Worm (Caenorhabditis elegans) whole organism, mixed stage, embryonic: ENCODE measurements around the gene ntp-1.

Source experiments
- M03D4.4 ChIP-seq: sonication (generic microtip); optimal IDR thresholded peaks from 2 replicates; lab custom pipeline; 2017; ENCODE audit warnings: mild to moderate bottlenecking, missing genetic modification characterization, missing compliant biosample characterization
- bed-3 ChIP-seq: fragments of 200-800 bp; sonication (Bioruptor generic); optimal IDR thresholded peaks from 3 replicates; lab custom pipeline; 2018; ENCODE audit warnings: mild to moderate bottlenecking, missing genetic modification characterization, moderate library complexity, missing compliant biosample characterization
- blmp-1 ChIP-seq: fragments of 150-350 bp; optimal IDR thresholded peaks from 2 replicates; lab custom pipeline; 2014; ENCODE audit warnings: missing biosample characterization, missing genetic modification characterization
- ceh-39 ChIP-seq: fragments of 150-350 bp; optimal IDR thresholded peaks from 2 replicates; lab custom pipeline; 2014; ENCODE audit warnings: missing biosample characterization, missing genetic modification characterization
- ceh-43 ChIP-seq: fragments of 200-800 bp; sonication (Bioruptor generic); optimal IDR thresholded peaks from 2 replicates; lab custom pipeline; 2018; ENCODE audit warnings: mild to moderate bottlenecking, missing genetic modification characterization, moderate library complexity, missing compliant biosample characterization
- ceh-83 ChIP-seq: fragments of 200-800 bp; sonication (Bioruptor generic); optimal IDR thresholded peaks from 2 replicates; lab custom pipeline; 2018; ENCODE audit warnings: mild to moderate bottlenecking, missing genetic modification characterization, missing compliant biosample characterization
- ces-1 ChIP-seq: fragments of 150-350 bp; optimal IDR thresholded peaks from 2 replicates; lab custom pipeline; 2014; ENCODE audit warnings: missing biosample characterization, missing genetic modification reagents, missing genetic modification characterization
- cnd-1 ChIP-seq: fragments of 200-800 bp; sonication (Bioruptor generic); optimal IDR thresholded peaks from 2 replicates; lab custom pipeline; 2018; ENCODE audit warnings: mild to moderate bottlenecking, missing genetic modification characterization, missing compliant biosample characterization
- drap-1 ChIP-seq: fragments of 200-800 bp; sonication (Bioruptor generic); optimal IDR thresholded peaks from 3 replicates; lab custom pipeline; 2018; ENCODE audit warnings: mild to moderate bottlenecking, missing genetic modification characterization, missing compliant biosample characterization
- elt-1 ChIP-seq: sonication (generic microtip); optimal IDR thresholded peaks from 2 replicates; lab custom pipeline; 2017; ENCODE audit warnings: missing genetic modification characterization, mild to moderate bottlenecking, missing compliant biosample characterization, antibody characterized with exemption, moderate library complexity, borderline replicate concordance; ENCODE audit not compliant: insufficient read depth
- elt-3 ChIP-seq: fragments of 150-350 bp; optimal IDR thresholded peaks from 2 replicates; lab custom pipeline; 2014; ENCODE audit warnings: missing biosample characterization, missing genetic modification characterization
- hlh-1 ChIP-seq: fragments of 150-350 bp; optimal IDR thresholded peaks from 2 replicates; lab custom pipeline; 2014; ENCODE audit warnings: missing biosample characterization, missing genetic modification reagents, missing genetic modification characterization
- lin-13 ChIP-seq: fragments of 150-350 bp; optimal IDR thresholded peaks from 2 replicates; lab custom pipeline; 2014; ENCODE audit warnings: missing biosample characterization, missing genetic modification characterization
- lsy-2 ChIP-seq: fragments of 150-350 bp; optimal IDR thresholded peaks from 2 replicates; lab custom pipeline; 2014; ENCODE audit warnings: missing biosample characterization, missing genetic modification characterization
- mab-5 ChIP-seq: fragments of 150-350 bp; optimal IDR thresholded peaks from 2 replicates; lab custom pipeline; 2014; ENCODE audit warnings: missing biosample characterization, missing genetic modification characterization
- mep-1 ChIP-seq: fragments of 150-350 bp; optimal IDR thresholded peaks from 2 replicates; lab custom pipeline; 2017; ENCODE audit warnings: missing biosample characterization, missing genetic modification reagents, missing genetic modification characterization, inconsistent platforms
- mls-2 ChIP-seq: sonication (generic microtip); optimal IDR thresholded peaks from 2 replicates; lab custom pipeline; 2016; ENCODE audit warnings: mild to moderate bottlenecking, missing genetic modification characterization, moderate library complexity, missing compliant biosample characterization
- nhr-12 ChIP-seq: fragments of 150-350 bp; optimal IDR thresholded peaks from 2 replicates; lab custom pipeline; 2014; ENCODE audit warnings: missing biosample characterization, missing genetic modification characterization
- nhr-2 ChIP-seq: fragments of 150-350 bp; optimal IDR thresholded peaks from 2 replicates; lab custom pipeline; 2014; ENCODE audit warnings: missing biosample characterization, missing genetic modification characterization
- nhr-237 ChIP-seq: fragments of 150-350 bp; optimal IDR thresholded peaks from 2 replicates; lab custom pipeline; 2014; ENCODE audit warnings: missing biosample characterization, missing genetic modification characterization
- nhr-76 ChIP-seq: sonication (generic microtip); optimal IDR thresholded peaks from 2 replicates; lab custom pipeline; 2017; ENCODE audit warnings: missing biosample characterization, missing genetic modification characterization
- pha-4 ChIP-seq: fragments of 150-350 bp; optimal IDR thresholded peaks from 2 replicates; lab custom pipeline; 2018; ENCODE audit warnings: missing biosample characterization, missing genetic modification reagents, missing genetic modification characterization
- sem-2 ChIP-seq: fragments of 200-800 bp; sonication (Bioruptor generic); optimal IDR thresholded peaks from 2 replicates; lab custom pipeline; 2018; ENCODE audit warnings: mild to moderate bottlenecking, missing genetic modification characterization, missing compliant biosample characterization
- snpc-4 ChIP-seq: fragments of 150-350 bp; optimal IDR thresholded peaks from 2 replicates; lab custom pipeline; 2014; ENCODE audit warnings: missing biosample characterization, missing genetic modification characterization
- sptf-1 ChIP-seq: sonication (generic microtip); optimal IDR thresholded peaks from 2 replicates; lab custom pipeline; 2017; ENCODE audit warnings: mild to moderate bottlenecking, missing genetic modification characterization, moderate library complexity, missing compliant biosample characterization
- tbx-8 ChIP-seq: fragments of 200-800 bp; sonication (Bioruptor generic); optimal IDR thresholded peaks from 2 replicates; lab custom pipeline; 2018; ENCODE audit warnings: mild to moderate bottlenecking, missing genetic modification characterization, moderate library complexity, missing compliant biosample characterization
- unc-120 ChIP-seq: sonication (generic microtip); optimal IDR thresholded peaks from 2 replicates; lab custom pipeline; 2017; ENCODE audit warnings: missing genetic modification characterization, missing compliant biosample characterization; ENCODE audit not compliant: poor library complexity, severe bottlenecking
- unc-39 ChIP-seq: fragments of 150-350 bp; optimal IDR thresholded peaks from 2 replicates; lab custom pipeline; 2014; ENCODE audit warnings: missing biosample characterization, missing genetic modification characterization
- unc-62 ChIP-seq: fragments of 150-350 bp; optimal IDR thresholded peaks from 2 replicates; lab custom pipeline; 2014; ENCODE audit warnings: missing biosample characterization, missing genetic modification reagents, missing genetic modification characterization
- zip-8 ChIP-seq: fragments of 150-350 bp; optimal IDR thresholded peaks from 2 replicates; lab custom pipeline; 2014; ENCODE audit warnings: missing biosample characterization, missing genetic modification characterization

ntp-1 gene

ce11 chrIV:7800338-7800737, 5.7 kb upstream of the ntp-1 start:
- TF ChIP-seq drap-1 (no peak), mab-5 (tag; lab: Kevin White, UChicago) (no peak), nhr-76 (tag; lab: Kevin White, UChicago) (no peak), ces-1 (GFP tag; lab: Kevin White, UChicago) (no peak), unc-62 (no peak), nhr-12 (no peak), bed-3 (GFP tag; lab: Kevin White, UChicago) (no peak)

ce11 chrIV:7796432-7797113, 2.0 kb upstream of the ntp-1 start, which contains the start of gene sgo-1:
sgo-1 (minus strand) TSS chrIV:7796482.
- no peak for TF ChIP-seq unc-62
- no peak for TF ChIP-seq sem-2 (GFP tag; lab: Kevin White, UChicago)
- TF ChIP-seq snpc-4 (tag; lab: Kevin White, UChicago): no peak
- no peak for TF ChIP-seq M03D4.4 (tag; lab: Kevin White, UChicago)
- no peak for TF ChIP-seq nhr-237 (tag; lab: Kevin White, UChicago)
- no peak for TF ChIP-seq nhr-12
- TF ChIP-seq zip-8: no peak
- no peak for TF ChIP-seq nhr-2 (tag; lab: Kevin White, UChicago)
- TF ChIP-seq tbx-8 (GFP tag; lab: Kevin White, UChicago): no peak
- TF ChIP-seq cnd-1 (tag; lab: Kevin White, UChicago): no peak

ce11 chrIV:7791821-7792446, 2.7 kb downstream of the ntp-1 start, which contains the start of gene C33H5.13:
C33H5.13 (minus strand) TSS chrIV:7792263.
- TF ChIP-seq ceh-43 (no peak), lin-13 (no peak), sptf-1 (tag; lab: Kevin White, UChicago) (no peak), unc-120 (tag; lab: Kevin White, UChicago) (no peak), ceh-83 (GFP tag; lab: Kevin White, UChicago) (no peak), M03D4.4 (tag; lab: Kevin White, UChicago) (no peak), unc-62 (no peak), cnd-1 (tag; lab: Kevin White, UChicago) (no peak), ces-1 (GFP tag; lab: Kevin White, UChicago) (no peak), blmp-1 (no peak), pha-4 (tag; lab: Kevin White, UChicago) (no peak), unc-39 (tag; lab: Kevin White, UChicago) (no peak), nhr-237 (tag; lab: Kevin White, UChicago) (no peak), bed-3 (GFP tag; lab: Kevin White, UChicago) (no peak), drap-1 (no peak), mep-1 (tag; lab: Kevin White, UChicago) (no peak), sem-2 (GFP tag; lab: Kevin White, UChicago) (no peak), mab-5 (tag; lab: Kevin White, UChicago) (no peak)
- TF ChIP-seq, all 35 proteins: peak for 0

- peak; percentile 98 for TF ChIP-seq lsy-2 (tag; lab: Kevin White, UChicago)
- no peak for TF ChIP-seq ceh-43
- no peak for TF ChIP-seq mls-2 (tag; lab: Kevin White, UChicago)
- TF ChIP-seq ceh-83 (GFP tag; lab: Kevin White, UChicago): no peak
- peak; percentile 95 for TF ChIP-seq hlh-1 (tag; lab: Kevin White, UChicago)
- TF ChIP-seq lin-13: peak; percentile 85
- peak; percentile 58 for TF ChIP-seq cnd-1 (tag; lab: Kevin White, UChicago)
- peak; percentile 2 for TF ChIP-seq nhr-12
- peak; percentile 30 for TF ChIP-seq elt-1 (tag; lab: Kevin White, UChicago)
- peak; percentile 56 for TF ChIP-seq unc-120 (tag; lab: Kevin White, UChicago)
- peak; percentile 6 for TF ChIP-seq sptf-1 (tag; lab: Kevin White, UChicago)
- peak; percentile 20 for TF ChIP-seq drap-1
- peak; percentile 94 for TF ChIP-seq pha-4 (tag; lab: Kevin White, UChicago)
- TF ChIP-seq elt-3 (tag; lab: Kevin White, UChicago): no peak
- peak; percentile 87 for TF ChIP-seq ces-1 (GFP tag; lab: Kevin White, UChicago)
- peak; percentile 77 for TF ChIP-seq unc-62
- peak; percentile 86 for TF ChIP-seq nhr-237 (tag; lab: Kevin White, UChicago)
- peak; percentile 98 for TF ChIP-seq mep-1 (tag; lab: Kevin White, UChicago)
- no peak for TF ChIP-seq unc-39 (tag; lab: Kevin White, UChicago)
- TF ChIP-seq ceh-39: peak; percentile 86
These were observed 3.6 kb downstream of the ntp-1 start, which contains the start of gene rsp-6 for ce11 chrIV:7790801-7791588. rsp-6 (minus strand) TSS chrIV:7791229.
